Fruit fly (Drosophila melanogaster) whole organism, embryonic: ENCODE data around the gene Traf-like.

Experiments used
- Abd-B ChIP-seq: fragments of 200-800 bp; sonication (Bioruptor generic); optimal IDR thresholded peaks from 2 replicates; lab custom pipeline; 2018; ENCODE audit warnings: missing biosample characterization, mild to moderate bottlenecking, missing genetic modification characterization, moderate library complexity
- Adf1 ChIP-seq: fragments of 200-800 bp; sonication (Bioruptor generic); IDR thresholded peaks from 2 replicates; pipeline ENCODE4 v1.3.6; 2022; ENCODE audit warnings: missing biosample characterization, missing genetic modification characterization
- CG10462 ChIP-seq: fragments of 200-800 bp; sonication (Bioruptor generic); optimal IDR thresholded peaks from 2 replicates; lab custom pipeline; 2016; ENCODE audit warnings: missing biosample characterization, missing genetic modification characterization
- CG10959 ChIP-seq: fragments of 200-800 bp; sonication (Bioruptor generic); IDR thresholded peaks from 2 replicates; pipeline ENCODE4 v1.3.6; 2022; ENCODE audit warnings: missing biosample characterization, missing genetic modification characterization
- CG11398 ChIP-seq: fragments of 200-800 bp; sonication (Bioruptor generic); optimal IDR thresholded peaks from 2 replicates; lab custom pipeline; 2016; ENCODE audit warnings: missing biosample characterization, missing genetic modification characterization
- CG12659 ChIP-seq: fragments of 200-800 bp; sonication (Bioruptor generic); optimal IDR thresholded peaks from 3 replicates; lab custom pipeline; 2017; ENCODE audit warnings: mild to moderate bottlenecking, missing biosample characterization, missing genetic modification reagents, missing genetic modification characterization
- CG1603 ChIP-seq: fragments of 200-800 bp; sonication (Bioruptor generic); optimal IDR thresholded peaks from 2 replicates; lab custom pipeline; 2019; ENCODE audit warnings: missing biosample characterization, mild to moderate bottlenecking, missing genetic modification characterization, moderate library complexity
- CG17359 ChIP-seq: fragments of 200-800 bp; sonication (Bioruptor generic); optimal IDR thresholded peaks from 3 replicates; lab custom pipeline; 2018; ENCODE audit warnings: missing biosample characterization, mild to moderate bottlenecking, missing genetic modification characterization, moderate library complexity
- CG18619 ChIP-seq: fragments of 200-800 bp; sonication (Bioruptor generic); optimal IDR thresholded peaks from 3 replicates; lab custom pipeline; 2017; ENCODE audit warnings: missing biosample characterization, mild to moderate bottlenecking, missing genetic modification characterization
- CG2202 ChIP-seq: fragments of 200-800 bp; sonication (Bioruptor generic); optimal IDR thresholded peaks from 2 replicates; lab custom pipeline; 2018; ENCODE audit warnings: missing biosample characterization, mild to moderate bottlenecking, missing genetic modification characterization
- CG32532 ChIP-seq: fragments of 200-800 bp; sonication (Bioruptor generic); IDR thresholded peaks from 2 replicates; pipeline ENCODE4 v1.3.6; 2022; ENCODE audit warnings: missing biosample characterization, missing genetic modification characterization
- CG4404 ChIP-seq: fragments of 200-800 bp; sonication (Bioruptor generic); IDR thresholded peaks from 2 replicates; pipeline ENCODE4 v1.3.6; 2022; ENCODE audit warnings: missing biosample characterization, missing genetic modification characterization
- CG5953 ChIP-seq: fragments of 200-800 bp; sonication (Bioruptor generic); IDR thresholded peaks from 2 replicates; pipeline ENCODE4 v1.3.6; 2022; ENCODE audit warnings: missing biosample characterization, missing genetic modification characterization
- CG6272 ChIP-seq: fragments of 200-800 bp; sonication (Bioruptor generic); IDR thresholded peaks from 2 replicates; pipeline ENCODE4 v1.3.6; 2022; ENCODE audit warnings: missing biosample characterization, missing genetic modification characterization
- CG8290 ChIP-seq, 3 experiments: fragments of 200-800 bp; sonication (Bioruptor generic); optimal IDR thresholded peaks; 2 replicates each; lab custom pipeline; 2016 to 2019; ENCODE audit warnings: missing biosample characterization in 3 of 3, missing genetic modification characterization in 3 of 3, mild to moderate bottlenecking in 2 of 3, moderate library complexity in 1 of 3
- CG9817 ChIP-seq: fragments of 200-800 bp; sonication (Bioruptor generic); optimal IDR thresholded peaks from 2 replicates; lab custom pipeline; 2018; ENCODE audit warnings: missing biosample characterization, mild to moderate bottlenecking, missing genetic modification characterization, moderate library complexity
- Dref ChIP-seq: fragments of 200-800 bp; sonication (Bioruptor generic); IDR thresholded peaks from 2 replicates; pipeline ENCODE4 v1.3.6; 2022; ENCODE audit warnings: missing biosample characterization, missing genetic modification characterization
- Ets65A ChIP-seq: fragments of 200-800 bp; sonication (Bioruptor generic); peaks from one replicate; lab custom pipeline; 2016; ENCODE audit warnings: missing biosample characterization, missing genetic modification characterization
- HLHmδ ChIP-seq: fragments of 200-800 bp; sonication (Bioruptor generic); optimal IDR thresholded peaks from 2 replicates; lab custom pipeline; 2018; ENCODE audit warnings: missing biosample characterization, mild to moderate bottlenecking, missing genetic modification characterization, moderate library complexity
- Hey ChIP-seq: fragments of 200-800 bp; sonication (Bioruptor generic); optimal IDR thresholded peaks from 3 replicates; lab custom pipeline; 2018; ENCODE audit warnings: missing biosample characterization, mild to moderate bottlenecking, missing genetic modification characterization
- Lhr ChIP-seq: fragments of 200-800 bp; sonication (Bioruptor generic); optimal IDR thresholded peaks from 3 replicates; lab custom pipeline; 2017; ENCODE audit warnings: mild to moderate bottlenecking, missing biosample characterization, missing genetic modification reagents, missing genetic modification characterization
- Med ChIP-seq: fragments of 200-800 bp; sonication (Bioruptor generic); peaks from one replicate; lab custom pipeline; 2016; ENCODE audit warnings: missing biosample characterization, missing genetic modification characterization, mild to moderate bottlenecking, inconsistent platforms, moderate library complexity
- Mes4 ChIP-seq: fragments of 200-800 bp; sonication (Bioruptor generic); optimal IDR thresholded peaks from 2 replicates; lab custom pipeline; 2016; ENCODE audit warnings: missing biosample characterization, missing genetic modification characterization
- NC2α ChIP-seq: fragments of 200-800 bp; sonication (Bioruptor generic); optimal IDR thresholded peaks from 2 replicates; lab custom pipeline; 2016; ENCODE audit warnings: missing biosample characterization, missing genetic modification characterization
- Ptx1 ChIP-seq: fragments of 200-800 bp; sonication (Bioruptor generic); IDR thresholded peaks from 2 replicates; pipeline ENCODE4 v1.3.6; 2022; ENCODE audit warnings: missing biosample characterization, missing genetic modification characterization
- Sox100B ChIP-seq: fragments of 200-800 bp; sonication (Bioruptor generic); optimal IDR thresholded peaks from 3 replicates; lab custom pipeline; 2018; ENCODE audit warnings: missing biosample characterization, mild to moderate bottlenecking, missing genetic modification characterization
- Sox102F ChIP-seq: fragments of 200-800 bp; sonication (Bioruptor generic); optimal IDR thresholded peaks from 2 replicates; lab custom pipeline; 2018; ENCODE audit warnings: missing biosample characterization, mild to moderate bottlenecking, missing genetic modification characterization, moderate library complexity
- Sry-δ ChIP-seq: fragments of 200-800 bp; sonication (Bioruptor generic); optimal IDR thresholded peaks from 2 replicates; lab custom pipeline; 2016; ENCODE audit warnings: missing biosample characterization, missing genetic modification characterization
- Ssrp ChIP-seq: fragments of 200-800 bp; sonication (Bioruptor generic); optimal IDR thresholded peaks from 2 replicates; lab custom pipeline; 2018; ENCODE audit warnings: missing biosample characterization, mild to moderate bottlenecking, missing genetic modification characterization, moderate library complexity
- Xbp1 ChIP-seq: fragments of 200-800 bp; sonication (Bioruptor generic); optimal IDR thresholded peaks from 3 replicates; lab custom pipeline; 2016; ENCODE audit warnings: missing biosample characterization, mild to moderate bottlenecking, missing genetic modification characterization
- bowl ChIP-seq: fragments of 200-800 bp; sonication (Bioruptor generic); IDR thresholded peaks from 2 replicates; pipeline ENCODE4 v1.3.6; 2022; ENCODE audit warnings: missing biosample characterization, missing genetic modification characterization
- cato ChIP-seq: fragments of 200-800 bp; sonication (Bioruptor generic); optimal IDR thresholded peaks from 2 replicates; lab custom pipeline; 2016; ENCODE audit warnings: missing biosample characterization, missing genetic modification characterization, borderline replicate concordance
- fd64A ChIP-seq: fragments of 200-800 bp; sonication (Bioruptor generic); optimal IDR thresholded peaks from 3 replicates; lab custom pipeline; 2018; ENCODE audit warnings: missing biosample characterization, mild to moderate bottlenecking, missing genetic modification characterization
- grau ChIP-seq: fragments of 200-800 bp; optimal IDR thresholded peaks from 3 replicates; lab custom pipeline; 2019; ENCODE audit warnings: missing biosample characterization, mild to moderate bottlenecking, missing genetic modification characterization, moderate library complexity
- hb ChIP-seq: fragments of 200-800 bp; sonication (Bioruptor generic); IDR thresholded peaks from 3 replicates; pipeline ENCODE4 v1.3.6; 2022; ENCODE audit warnings: missing biosample characterization, missing genetic modification characterization; ENCODE audit not compliant: partially characterized antibody
- hkb ChIP-seq, 2 experiments: fragments of 200-800 bp in 1 of 2; fragments of >200 bp in 1 of 2; sonication (Bioruptor generic) in 1 of 2; IDR thresholded peaks in 1 of 2; optimal IDR thresholded peaks in 1 of 2; 2 replicates each; pipeline versions ENCODE4 v1.3.6 to Lab custom; 2017 to 2022; ENCODE audit warnings: missing biosample characterization in 1 of 2, missing genetic modification characterization in 1 of 2
- insv ChIP-seq, 2 experiments: fragments of 200-800 bp; sonication (Bioruptor generic); optimal IDR thresholded peaks; 3 replicates each; lab custom pipeline; 2016 to 2018; ENCODE audit warnings: missing biosample characterization in 2 of 2, missing genetic modification characterization in 2 of 2
- lilli ChIP-seq: fragments of 200-800 bp; sonication (Bioruptor generic); optimal IDR thresholded peaks from 3 replicates; lab custom pipeline; 2016; ENCODE audit warnings: missing biosample characterization, missing genetic modification characterization
- lola ChIP-seq, 3 experiments: fragments of >200 bp in 2 of 3; fragments of 200-800 bp in 1 of 3; sonication (Bioruptor generic) in 1 of 3; optimal IDR thresholded peaks; 2 replicates each; lab custom pipeline; 2017 to 2019; ENCODE audit warnings: missing biosample characterization in 3 of 3, missing genetic modification characterization in 3 of 3, mild to moderate bottlenecking in 1 of 3, moderate library complexity in 1 of 3
- oc ChIP-seq: fragments of 200-800 bp; sonication (Bioruptor generic); optimal IDR thresholded peaks from 2 replicates; lab custom pipeline; 2018; ENCODE audit warnings: missing biosample characterization, mild to moderate bottlenecking, missing genetic modification characterization, moderate library complexity
- odd ChIP-seq: fragments of 200-800 bp; sonication (Bioruptor generic); optimal IDR thresholded peaks from 2 replicates; lab custom pipeline; 2017; ENCODE audit warnings: missing biosample characterization, mild to moderate bottlenecking, missing genetic modification characterization
- onecut ChIP-seq: fragments of 200-800 bp; sonication (Bioruptor generic); IDR thresholded peaks from 2 replicates; pipeline ENCODE4 v1.3.6; 2022; ENCODE audit warnings: missing biosample characterization, missing genetic modification characterization
- peb ChIP-seq: fragments of 200-800 bp; sonication (Bioruptor generic); IDR thresholded peaks from 2 replicates; pipeline ENCODE4 v1.3.6; 2022; ENCODE audit warnings: missing biosample characterization, missing genetic modification characterization
- repo ChIP-seq: fragments of 200-800 bp; sonication (Bioruptor generic); optimal IDR thresholded peaks from 2 replicates; lab custom pipeline; 2016; ENCODE audit warnings: missing biosample characterization, missing genetic modification characterization
- sens-2 ChIP-seq: fragments of 200-800 bp; sonication (Bioruptor generic); IDR thresholded peaks from 2 replicates; pipeline ENCODE4 v1.3.6; 2022; ENCODE audit warnings: missing biosample characterization, missing genetic modification characterization
- slou ChIP-seq: fragments of 200-800 bp; sonication (Bioruptor generic); optimal IDR thresholded peaks from 3 replicates; lab custom pipeline; 2016; ENCODE audit warnings: missing biosample characterization, missing genetic modification characterization
- stwl ChIP-seq: fragments of 200-800 bp; sonication (Bioruptor generic); optimal IDR thresholded peaks from 3 replicates; lab custom pipeline; 2018; ENCODE audit warnings: missing biosample characterization, mild to moderate bottlenecking, missing genetic modification characterization, moderate library complexity

Gene Traf-like

DNA sequence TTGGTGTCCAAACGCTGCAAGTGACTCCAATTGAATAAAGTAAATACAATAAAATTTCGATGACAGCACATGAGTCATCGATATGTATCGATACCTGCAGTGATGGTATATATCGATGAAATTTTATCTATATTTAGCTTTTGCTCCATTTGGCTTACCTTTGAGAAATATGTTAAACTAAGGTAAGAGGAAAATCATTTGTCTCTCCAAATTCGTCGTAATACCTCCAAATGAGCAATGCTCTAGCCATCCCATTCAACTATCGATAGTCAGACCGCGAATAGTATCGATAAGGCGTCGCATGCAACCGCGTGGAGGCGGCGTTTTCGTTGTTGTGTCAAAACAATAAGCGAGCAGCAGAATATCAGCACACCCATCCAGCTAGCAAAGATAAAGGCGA is 26.4 kb downstream of the Traf-like start, which contains the start of the genes Cdc50 and rngo (continued):
- peak; percentile 31 for TF ChIP-seq CG8290 (GFP tag; optimal IDR thresholded peaks at IDR 0.05; lab: Kevin White, UChicago)
- peak in 1 of 2 experiments; percentile 29 for TF ChIP-seq CG8290 (tag; optimal IDR thresholded peaks at IDR 0.05; lab: Kevin White, UChicago)
- no peak for TF ChIP-seq cato (GFP tag; lab: Kevin White, UChicago)
- no peak for TF ChIP-seq Sox102F (GFP tag; lab: Kevin White, UChicago)
- TF ChIP-seq Xbp1 (GFP tag; lab: Kevin White, UChicago): peak; percentile 19
- TF ChIP-seq Ets65A (GFP tag; lab: Kevin White, UChicago): no peak
- no peak for TF ChIP-seq CG10462 (GFP tag; lab: Kevin White, UChicago)
- TF ChIP-seq CG18619 (GFP tag; lab: Kevin White, UChicago): no peak
- no peak for TF ChIP-seq oc (tag; lab: Kevin White, UChicago)
- no peak for TF ChIP-seq Sox100B (GFP tag; lab: Kevin White, UChicago)
- peak; percentile 27; the same call in 1 of the 2 replicates for TF ChIP-seq CG6272 (GFP tag; lab: Robert Waterston, UW)
- no peak for TF ChIP-seq Ssrp (tag; lab: Kevin White, UChicago)
- no peak for TF ChIP-seq bowl (GFP tag; lab: Robert Waterston, UW)
- peak; percentile 27 for TF ChIP-seq Mes4 (GFP tag; lab: Kevin White, UChicago)
- no peak for TF ChIP-seq fd64A (GFP tag; lab: Kevin White, UChicago)
- TF ChIP-seq Abd-B (GFP tag; lab: Kevin White, UChicago): no peak
- TF ChIP-seq CG10959 (GFP tag; lab: Robert Waterston, UW): no peak
- TF ChIP-seq insv (GFP tag; optimal IDR thresholded peaks at IDR 0.05; lab: Kevin White, UChicago): peak in 1 of 2 experiments; percentile 37
- TF ChIP-seq CG5953 (GFP tag; lab: Robert Waterston, UW): no peak

DNA sequence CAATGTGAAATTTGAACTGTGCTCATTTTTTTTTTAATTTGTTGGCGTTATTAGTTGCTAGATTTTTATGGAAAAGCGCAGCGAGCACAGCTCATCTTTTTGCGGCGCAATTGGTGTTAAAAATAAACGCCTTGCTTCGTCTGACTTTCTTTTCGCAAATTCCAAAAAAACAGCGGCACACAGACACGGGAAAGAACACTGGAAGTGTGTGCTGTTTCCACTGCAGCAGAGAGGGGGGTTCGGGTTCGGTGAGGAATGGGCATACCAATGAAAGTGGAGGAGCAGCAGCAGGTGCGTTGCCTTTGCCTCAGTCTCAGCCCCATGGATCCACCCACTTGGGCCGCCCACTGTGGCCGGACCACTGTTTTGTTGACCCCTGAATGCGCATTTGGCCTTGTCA is 27.5 kb downstream of the Traf-like start:
- TF ChIP-seq Med (GFP tag; lab: Kevin White, UChicago): peak; percentile 29
- no peak for TF ChIP-seq CG2202 (tag; lab: Kevin White, UChicago)

DNA sequence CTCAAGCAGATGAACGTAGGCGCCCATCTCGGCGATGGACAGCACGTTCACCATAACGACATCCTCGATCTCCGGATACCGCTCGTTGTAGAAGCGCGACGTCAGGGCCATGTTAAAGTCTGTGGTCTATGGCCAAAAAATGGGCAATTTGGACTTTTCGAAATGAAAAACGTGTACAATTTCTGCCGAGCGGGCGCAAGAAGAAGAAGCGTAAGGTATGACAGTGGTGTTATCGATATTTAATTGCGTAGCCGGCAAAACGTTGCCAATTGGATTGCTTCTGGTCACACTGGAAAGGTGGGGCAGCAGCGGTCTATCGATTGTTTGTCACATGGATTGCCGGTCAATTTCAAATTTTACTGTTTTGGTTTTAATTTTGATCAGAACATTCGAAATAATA is 31.9 kb downstream of the Traf-like start, which contains the start of gene eIF2alpha:
Gene eIF2alpha (minus strand): TSS at position 225 of the 400 bp plus-strand sequence.
- peak; percentile 30 for TF ChIP-seq stwl (tag; lab: Kevin White, UChicago)
- no peak for TF ChIP-seq Lhr
- TF ChIP-seq Hey (tag; lab: Kevin White, UChicago): no peak
- TF ChIP-seq sens-2 (GFP tag; lab: Robert Waterston, UW): no peak
- peak; percentile 65 for TF ChIP-seq hb (GFP tag; lab: Robert Waterston, UW)
- no peak for TF ChIP-seq NC2α (GFP tag; lab: Kevin White, UChicago)
- no peak for TF ChIP-seq hkb (optimal IDR thresholded peaks at IDR 0.05; lab: Kevin White, UChicago)
- 0 out of 2 replicates have a peak, but pooled peaks have one; percentile 28 for TF ChIP-seq hkb (GFP tag; IDR thresholded peaks at IDR 0.05; lab: Robert Waterston, UW)
- TF ChIP-seq Adf1: peak; percentile 41
- no peak for TF ChIP-seq lilli (GFP tag; lab: Kevin White, UChicago)
- TF ChIP-seq Sry-δ: peak; percentile 92
- TF ChIP-seq onecut: 0 out of 2 replicates have a peak, but pooled peaks have one; percentile 17
- TF ChIP-seq CG4404 (GFP tag; lab: Robert Waterston, UW): no peak
- TF ChIP-seq CG9817: no peak
- TF ChIP-seq CG1603 (tag; lab: Kevin White, UChicago): peak; percentile 75
- no peak for TF ChIP-seq repo (GFP tag; lab: Kevin White, UChicago)
- peak; percentile 48 for TF ChIP-seq CG12659
- no peak for TF ChIP-seq peb (GFP tag; lab: Robert Waterston, UW)
- TF ChIP-seq Ptx1 (GFP tag; lab: Robert Waterston, UW): no peak
- no peak for TF ChIP-seq lola (GFP tag; optimal IDR thresholded peaks at IDR 0.05; lab: Kevin White, UChicago)
- peak; percentile 9; the same call in 1 of the 2 replicates for TF ChIP-seq CG32532
- TF ChIP-seq CG11398 (GFP tag; lab: Kevin White, UChicago): no peak
- peak; percentile 11 for TF ChIP-seq HLHmδ (GFP tag; lab: Kevin White, UChicago)
- TF ChIP-seq CG17359 (tag; lab: Kevin White, UChicago): no peak
- no peak for TF ChIP-seq odd (GFP tag; lab: Kevin White, UChicago)
- TF ChIP-seq slou (GFP tag; lab: Kevin White, UChicago): no peak
- TF ChIP-seq Med (GFP tag; lab: Kevin White, UChicago): peak; percentile 63
- TF ChIP-seq grau (tag; lab: Kevin White, UChicago): no peak
- TF ChIP-seq Dref (GFP tag; lab: Robert Waterston, UW): peak; percentile 95
